Fruit fly (Drosophila melanogaster) whole organism, prepupa: Measurements from ENCODE around the gene CG13102.

Experiments used
- Blimp-1 ChIP-seq: fragments of 200-800 bp; sonication (Bioruptor generic); optimal IDR thresholded peaks from 3 replicates; lab custom pipeline; 2017; ENCODE audit warnings: missing biosample characterization, missing genetic modification characterization, mild to moderate bottlenecking, moderate library complexity, missing genetic modification reagents
- CG11762 ChIP-seq: fragments of 200-800 bp; sonication (Bioruptor generic); optimal IDR thresholded peaks from 3 replicates; lab custom pipeline; 2016; ENCODE audit warnings: missing biosample characterization, missing genetic modification characterization; ENCODE audit not compliant: insufficient read depth
- CG11902 ChIP-seq: fragments of 200-800 bp; sonication (Bioruptor generic); optimal IDR thresholded peaks from 3 replicates; lab custom pipeline; 2016; ENCODE audit warnings: missing biosample characterization, missing genetic modification characterization
- CG15336 ChIP-seq: fragments of 200-800 bp; sonication (Bioruptor generic); IDR thresholded peaks from 2 replicates; pipeline ENCODE4 v1.3.6; 2022; ENCODE audit warnings: missing biosample characterization, missing genetic modification characterization
- CG16779 ChIP-seq: fragments of 200-800 bp; sonication (Bioruptor generic); optimal IDR thresholded peaks from 3 replicates; lab custom pipeline; 2017; ENCODE audit warnings: missing biosample characterization, mild to moderate bottlenecking, missing genetic modification characterization
- CG32006 ChIP-seq: fragments of 200-800 bp; sonication (Bioruptor generic); optimal IDR thresholded peaks from 3 replicates; lab custom pipeline; 2017; ENCODE audit warnings: missing biosample characterization, mild to moderate bottlenecking, missing genetic modification characterization
- CG3919 ChIP-seq: fragments of 200-800 bp; sonication (Bioruptor generic); optimal IDR thresholded peaks from 3 replicates; lab custom pipeline; 2016; ENCODE audit warnings: missing biosample characterization, missing genetic modification characterization
- CG4318 ChIP-seq: fragments of 200-800 bp; sonication (Bioruptor generic); optimal IDR thresholded peaks from 3 replicates; lab custom pipeline; 2017; ENCODE audit warnings: missing biosample characterization, mild to moderate bottlenecking, missing genetic modification characterization
- CG6276 ChIP-seq: fragments of 200-800 bp; sonication (Bioruptor generic); optimal IDR thresholded peaks from 2 replicates; lab custom pipeline; 2017; ENCODE audit warnings: missing biosample characterization, mild to moderate bottlenecking, missing genetic modification characterization
- CG6808 ChIP-seq: fragments of 200-800 bp; sonication (Bioruptor generic); optimal IDR thresholded peaks from 3 replicates; lab custom pipeline; 2017; ENCODE audit warnings: missing biosample characterization, missing genetic modification characterization, mild to moderate bottlenecking, moderate library complexity, missing genetic modification reagents
- CG6854 ChIP-seq: fragments of 200-800 bp; sonication (Bioruptor generic); optimal IDR thresholded peaks from 2 replicates; lab custom pipeline; 2017; ENCODE audit warnings: missing biosample characterization, mild to moderate bottlenecking, missing genetic modification characterization
- CG7368 ChIP-seq: fragments of 200-800 bp; sonication (Bioruptor generic); optimal IDR thresholded peaks from 3 replicates; lab custom pipeline; 2016; ENCODE audit warnings: missing biosample characterization, missing genetic modification characterization
- CG8119 ChIP-seq: fragments of 200-800 bp; sonication (Bioruptor generic); IDR thresholded peaks from 3 replicates; pipeline ENCODE4 v1.3.6; 2022; ENCODE audit warnings: missing biosample characterization, missing genetic modification characterization
- CG8632 ChIP-seq: fragments of 200-800 bp; sonication (Bioruptor generic); optimal IDR thresholded peaks from 3 replicates; lab custom pipeline; 2016; ENCODE audit warnings: missing biosample characterization, missing genetic modification characterization
- CG9139 ChIP-seq: fragments of 200-800 bp; sonication (Bioruptor generic); optimal IDR thresholded peaks from 3 replicates; lab custom pipeline; 2017; ENCODE audit warnings: missing biosample characterization, mild to moderate bottlenecking, missing genetic modification characterization
- Eip93F ChIP-seq: fragments of 200-800 bp; sonication (Bioruptor generic); optimal IDR thresholded peaks from 2 replicates; lab custom pipeline; 2016; ENCODE audit warnings: missing biosample characterization, mild to moderate bottlenecking, missing genetic modification characterization
- Ets21C ChIP-seq: fragments of 200-800 bp; sonication (Bioruptor generic); optimal IDR thresholded peaks from 3 replicates; lab custom pipeline; 2016; ENCODE audit warnings: missing biosample characterization, missing genetic modification characterization
- Gug ChIP-seq: fragments of 200-800 bp; sonication (Bioruptor generic); IDR thresholded peaks from 2 replicates; pipeline ENCODE4 v1.3.6; 2022; ENCODE audit warnings: missing biosample characterization, missing genetic modification characterization
- Lpt ChIP-seq: fragments of 200-800 bp; sonication (Bioruptor generic); optimal IDR thresholded peaks from 3 replicates; lab custom pipeline; 2016; ENCODE audit warnings: missing biosample characterization, missing genetic modification characterization
- Met ChIP-seq: fragments of 200-800 bp; sonication (Bioruptor generic); optimal IDR thresholded peaks from 3 replicates; lab custom pipeline; 2016; ENCODE audit warnings: missing biosample characterization, missing genetic modification characterization
- OdsH ChIP-seq: fragments of 200-800 bp; sonication (Bioruptor generic); optimal IDR thresholded peaks from 3 replicates; lab custom pipeline; 2016; ENCODE audit warnings: missing biosample characterization, missing genetic modification characterization
- Smox ChIP-seq: fragments of 200-800 bp; sonication (Bioruptor generic); optimal IDR thresholded peaks from 3 replicates; lab custom pipeline; 2016; ENCODE audit warnings: missing biosample characterization, missing genetic modification characterization
- Sox15 ChIP-seq: fragments of 200-800 bp; sonication (Bioruptor generic); optimal IDR thresholded peaks from 3 replicates; lab custom pipeline; 2016; ENCODE audit warnings: missing biosample characterization, missing genetic modification characterization
- achi ChIP-seq: fragments of 200-800 bp; sonication (Bioruptor generic); optimal IDR thresholded peaks from 3 replicates; lab custom pipeline; 2016; ENCODE audit warnings: missing biosample characterization, missing genetic modification characterization
- acj6 ChIP-seq: fragments of 200-800 bp; sonication (Bioruptor generic); optimal IDR thresholded peaks from 3 replicates; lab custom pipeline; 2016; ENCODE audit warnings: missing biosample characterization, missing genetic modification characterization
- cyc ChIP-seq: fragments of 200-800 bp; sonication (Bioruptor generic); optimal IDR thresholded peaks from 3 replicates; lab custom pipeline; 2016; ENCODE audit warnings: missing biosample characterization, missing genetic modification characterization
- dsx ChIP-seq: fragments of 200-800 bp; optimal IDR thresholded peaks from 3 replicates; lab custom pipeline; 2019; ENCODE audit warnings: missing biosample characterization, mild to moderate bottlenecking, missing genetic modification characterization, moderate library complexity; ENCODE audit not compliant: poor library complexity, severe bottlenecking
- eg ChIP-seq: fragments of 200-800 bp; sonication (Bioruptor generic); IDR thresholded peaks from 3 replicates; pipeline ENCODE4 v1.3.6; 2022; ENCODE audit warnings: missing biosample characterization, missing genetic modification characterization
- fd59A ChIP-seq: fragments of 200-800 bp; sonication (Bioruptor generic); optimal IDR thresholded peaks from 2 replicates; lab custom pipeline; 2017; ENCODE audit warnings: missing biosample characterization, mild to moderate bottlenecking, missing genetic modification characterization, missing genetic modification reagents
- lz ChIP-seq: fragments of 200-800 bp; sonication (Bioruptor generic); optimal IDR thresholded peaks from 3 replicates; lab custom pipeline; 2016; ENCODE audit warnings: missing biosample characterization, missing genetic modification characterization
- net ChIP-seq: fragments of 200-800 bp; sonication (Bioruptor generic); optimal IDR thresholded peaks from 3 replicates; lab custom pipeline; 2016; ENCODE audit warnings: missing biosample characterization, missing genetic modification characterization
- salr ChIP-seq, 2 experiments: fragments of 200-800 bp; sonication (Bioruptor generic); optimal IDR thresholded peaks; 3 replicates each; lab custom pipeline; 2016 to 2018; ENCODE audit warnings: missing biosample characterization in 2 of 2, missing genetic modification characterization in 2 of 2, mild to moderate bottlenecking in 1 of 2
- spab ChIP-seq: fragments of 200-800 bp; sonication (Bioruptor generic); optimal IDR thresholded peaks from 2 replicates; lab custom pipeline; 2017; ENCODE audit warnings: missing biosample characterization, mild to moderate bottlenecking, missing genetic modification characterization, missing genetic modification reagents
- ss ChIP-seq, 2 experiments: fragments of 200-800 bp; sonication (Bioruptor generic); optimal IDR thresholded peaks; 2 replicates in 1 of 2; 3 replicates in 1 of 2; lab custom pipeline; 2017 to 2018; ENCODE audit warnings: mild to moderate bottlenecking in 2 of 2, missing biosample characterization in 2 of 2, missing genetic modification characterization in 2 of 2, moderate library complexity in 1 of 2
- svp ChIP-seq: fragments of 200-800 bp; sonication (Bioruptor generic); peaks from one replicate; lab custom pipeline; 2016; ENCODE audit warnings: missing biosample characterization, missing genetic modification characterization
- topi ChIP-seq: fragments of 200-800 bp; sonication (Bioruptor generic); optimal IDR thresholded peaks from 3 replicates; lab custom pipeline; 2016; ENCODE audit warnings: missing biosample characterization, missing genetic modification characterization
- vri ChIP-seq: fragments of 200-800 bp; sonication (Bioruptor generic); optimal IDR thresholded peaks from 3 replicates; lab custom pipeline; 2016; ENCODE audit warnings: missing biosample characterization, mild to moderate bottlenecking, missing genetic modification characterization

CG13102 gene

DNA sequence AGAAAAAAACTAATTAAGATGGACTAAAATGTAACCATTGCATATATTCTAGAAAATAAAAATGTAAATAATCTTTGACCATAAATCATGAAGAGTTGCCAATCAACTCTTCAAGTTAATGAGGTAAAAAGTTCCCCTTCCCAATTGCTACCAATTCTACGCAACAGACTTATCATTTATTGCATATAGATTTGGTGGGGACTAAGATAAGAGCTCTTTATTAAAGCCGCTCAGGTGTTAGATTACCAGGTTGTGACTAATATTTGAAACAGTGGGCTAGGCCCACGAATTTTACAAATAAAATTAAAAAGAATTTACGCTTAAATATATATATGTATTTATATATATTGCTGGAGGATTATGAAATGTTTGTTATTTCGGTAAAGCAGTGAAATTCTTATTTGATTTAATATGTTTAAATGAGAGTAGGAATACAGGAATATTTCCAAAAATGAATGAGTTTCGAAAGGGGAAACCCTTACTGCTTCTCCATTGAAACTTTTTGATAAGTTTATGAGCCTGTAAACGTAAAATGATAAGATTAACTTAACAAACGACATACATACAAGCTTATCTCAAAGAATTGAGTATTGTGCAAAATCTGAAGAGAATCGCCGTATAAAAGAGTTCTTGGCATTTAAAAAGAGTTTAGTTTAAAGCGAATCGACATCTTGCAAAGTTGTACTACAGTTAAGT is at the start of gene CG13102:
Gene CG13102, plus strand, starts transcription at position 646 of the 696 bp plus-strand sequence.
- TF ChIP-seq topi (GFP tag; lab: Kevin White, UChicago) (no peak), CG11762 (no peak), Met (GFP tag; lab: Kevin White, UChicago) (no peak), Eip93F (GFP tag; lab: Kevin White, UChicago) (peak; percentile 49), vri (GFP tag; lab: Kevin White, UChicago) (peak; percentile 60), CG7368 (GFP tag; lab: Kevin White, UChicago) (no peak), Sox15 (GFP tag; lab: Kevin White, UChicago) (no peak), CG3919 (GFP tag; lab: Kevin White, UChicago) (no peak), CG32006 (GFP tag; lab: Kevin White, UChicago) (no peak)
- TF ChIP-seq, all 60 proteins: peak for 2

DNA sequence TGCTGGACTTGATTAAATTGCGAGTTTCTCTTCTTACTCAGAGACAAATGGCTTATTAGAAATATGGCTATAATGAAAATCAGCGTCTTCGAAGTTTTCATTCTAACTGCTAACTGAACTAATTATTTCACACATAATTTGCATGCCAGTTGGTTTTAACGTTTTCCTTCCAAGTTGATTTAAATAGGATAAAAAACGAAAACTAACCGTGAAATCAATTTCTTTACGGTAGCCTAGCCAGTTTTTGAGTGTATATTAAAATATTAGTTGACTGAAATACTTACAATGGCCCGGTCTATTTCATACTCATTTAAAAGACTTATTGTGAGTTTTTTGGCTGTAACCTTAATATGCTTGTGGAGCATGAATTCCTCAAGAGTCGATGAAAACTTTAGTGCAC is 49.7 kb upstream of the CG13102 start, which contains the start of the genes CG9525 and CG32985:
Gene CG9525, minus strand, starts transcription at position 101 of the 400 bp plus-strand sequence.
Gene CG32985, plus strand, starts transcription at position 280 of the 400 bp plus-strand sequence.
- TF ChIP-seq achi (GFP tag; lab: Kevin White, UChicago) (no peak), CG7368 (GFP tag; lab: Kevin White, UChicago) (no peak), CG16779 (no peak), Smox (GFP tag; lab: Kevin White, UChicago) (no peak), salr (GFP tag; optimal IDR thresholded peaks at IDR 0.05; lab: Kevin White, UChicago) (no peak), CG6808 (GFP tag; lab: Kevin White, UChicago) (no peak), Eip93F (GFP tag; lab: Kevin White, UChicago) (no peak), svp (GFP tag; lab: Kevin White, UChicago) (no peak), Sox15 (GFP tag; lab: Kevin White, UChicago) (no peak), lz (GFP tag; lab: Kevin White, UChicago) (no peak), topi (GFP tag; lab: Kevin White, UChicago) (no peak), net (GFP tag; lab: Kevin White, UChicago) (no peak)

DNA sequence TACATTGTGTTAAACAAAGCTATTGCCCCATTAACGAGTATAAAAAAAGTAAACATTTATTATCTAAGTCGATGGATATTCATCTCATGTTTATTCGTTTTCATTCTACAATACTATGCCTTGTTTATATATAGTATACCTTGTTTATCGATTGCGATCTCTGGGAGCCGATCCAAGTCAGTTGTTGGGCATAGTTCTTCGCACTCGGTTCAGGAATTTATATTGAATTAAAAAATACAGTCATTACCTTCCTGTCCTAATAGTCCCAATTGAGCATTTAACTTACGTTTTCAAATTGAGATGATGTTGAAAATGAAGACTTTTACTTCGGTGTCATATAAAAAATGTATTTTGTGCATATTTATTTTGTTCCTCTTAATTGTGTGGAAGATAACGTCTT is 47.3 kb upstream of the CG13102 start, which contains the start of gene CG32984:
Gene CG32984, plus strand, starts transcription at position 301 of the 400 bp plus-strand sequence.
- TF ChIP-seq CG8632 (no peak), CG11902 (GFP tag; lab: Kevin White, UChicago) (no peak), CG15336 (GFP tag; lab: Robert Waterston, UW) (no peak), svp (GFP tag; lab: Kevin White, UChicago) (no peak), dsx (GFP tag; lab: Kevin White, UChicago) (no peak), CG4318 (GFP tag; lab: Kevin White, UChicago) (no peak), CG9139 (GFP tag; lab: Kevin White, UChicago) (no peak), CG32006 (GFP tag; lab: Kevin White, UChicago) (no peak), CG3919 (GFP tag; lab: Kevin White, UChicago) (no peak), CG11762 (no peak), achi (GFP tag; lab: Kevin White, UChicago) (no peak), acj6 (GFP tag; lab: Kevin White, UChicago) (no peak), Lpt (no peak), OdsH (GFP tag; lab: Kevin White, UChicago) (no peak), Ets21C (GFP tag; lab: Kevin White, UChicago) (no peak), spab (GFP tag; lab: Kevin White, UChicago) (no peak), cyc (GFP tag; lab: Kevin White, UChicago) (no peak), Gug (no peak), net (GFP tag; lab: Kevin White, UChicago) (no peak), ss (GFP tag; optimal IDR thresholded peaks at IDR 0.05; lab: Kevin White, UChicago) (no peak)

DNA sequence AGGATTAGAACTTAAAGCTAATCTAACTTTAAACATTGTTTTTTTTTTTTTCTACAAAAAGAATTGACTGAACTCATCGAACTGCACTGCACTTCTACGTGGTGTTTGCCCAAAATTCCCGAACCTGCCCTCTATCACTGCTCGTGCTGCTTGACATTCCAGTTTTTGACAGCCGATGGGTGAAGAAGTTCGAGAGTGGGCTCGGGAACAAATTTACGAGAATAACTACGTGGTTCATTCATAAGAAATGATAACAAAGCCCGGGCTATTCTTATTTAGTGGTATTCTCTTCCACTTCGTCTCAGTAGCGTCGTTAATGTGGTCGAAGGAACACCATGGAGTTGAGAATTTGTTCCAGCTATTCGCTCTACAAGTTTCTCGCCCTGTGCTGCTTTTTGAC is 44.8 kb upstream of the CG13102 start, which contains the start of gene CG18088:
Gene CG18088, plus strand, starts transcription at position 301 of the 400 bp plus-strand sequence.
- TF ChIP-seq CG16779 (no peak), Blimp-1 (no peak), CG7368 (GFP tag; lab: Kevin White, UChicago) (no peak), CG8119 (GFP tag; lab: Robert Waterston, UW) (no peak), CG4318 (GFP tag; lab: Kevin White, UChicago) (no peak), fd59A (GFP tag; lab: Kevin White, UChicago) (no peak), net (GFP tag; lab: Kevin White, UChicago) (no peak), eg (GFP tag; lab: Robert Waterston, UW) (no peak), Sox15 (GFP tag; lab: Kevin White, UChicago) (no peak), CG6854 (GFP tag; lab: Kevin White, UChicago) (no peak), CG6808 (GFP tag; lab: Kevin White, UChicago) (no peak), CG6276 (GFP tag; lab: Kevin White, UChicago) (no peak), CG3919 (GFP tag; lab: Kevin White, UChicago) (no peak)
- TF ChIP-seq, all 60 proteins: peak for 0
